Fruit fly (Drosophila melanogaster) whole organism, pupa: Measurements from ENCODE around the gene Ir67c.

Source experiments
- CG10348 ChIP-seq: fragments of 200-800 bp; sonication (Bioruptor generic); IDR thresholded peaks from 2 replicates; pipeline ENCODE4 v1.3.6; 2022; ENCODE audit warnings: missing biosample characterization, missing genetic modification characterization
- CG12605 ChIP-seq: fragments of 200-800 bp; sonication (Bioruptor generic); IDR thresholded peaks from 2 replicates; pipeline ENCODE4 v1.3.6; 2022; ENCODE audit warnings: missing biosample characterization, missing genetic modification characterization
- CG14655 ChIP-seq: fragments of 200-800 bp; sonication (Bioruptor generic); optimal IDR thresholded peaks from 3 replicates; lab custom pipeline; 2017; ENCODE audit warnings: mild to moderate bottlenecking, missing biosample characterization, missing genetic modification reagents, missing genetic modification characterization
- CG15710 ChIP-seq: fragments of 200-800 bp; sonication (Bioruptor generic); optimal IDR thresholded peaks from 2 replicates; lab custom pipeline; 2018; ENCODE audit warnings: missing biosample characterization, mild to moderate bottlenecking, missing genetic modification characterization, moderate library complexity
- CG17806 ChIP-seq: fragments of 200-800 bp; sonication (Bioruptor generic); optimal IDR thresholded peaks from 2 replicates; lab custom pipeline; 2018; ENCODE audit warnings: missing biosample characterization, mild to moderate bottlenecking, missing genetic modification characterization, moderate library complexity
- CG32121 ChIP-seq: fragments of 200-800 bp; sonication (Bioruptor generic); IDR thresholded peaks from 2 replicates; pipeline ENCODE4 v1.3.6; 2022; ENCODE audit warnings: missing biosample characterization, missing genetic modification characterization
- CG8301 ChIP-seq: fragments of 200-800 bp; sonication (Bioruptor generic); optimal IDR thresholded peaks from 2 replicates; lab custom pipeline; 2018; ENCODE audit warnings: missing biosample characterization, mild to moderate bottlenecking, missing genetic modification characterization
- CG9948 ChIP-seq: fragments of 200-800 bp; sonication (Bioruptor generic); optimal IDR thresholded peaks from 2 replicates; lab custom pipeline; 2018; ENCODE audit warnings: missing biosample characterization, mild to moderate bottlenecking, missing genetic modification characterization, moderate library complexity
- EcR ChIP-seq: fragments of 200-800 bp; sonication (Bioruptor generic); optimal IDR thresholded peaks from 3 replicates; lab custom pipeline; 2019; ENCODE audit warnings: missing biosample characterization, missing genetic modification characterization, mild to moderate bottlenecking, moderate library complexity, missing genetic modification reagents
- Ets98B ChIP-seq: fragments of 200-800 bp; sonication (Bioruptor generic); IDR thresholded peaks from 2 replicates; pipeline ENCODE4 v1.3.6; 2022; ENCODE audit warnings: missing biosample characterization, missing genetic modification characterization
- Pif1A ChIP-seq: fragments of 200-800 bp; sonication (Bioruptor generic); optimal IDR thresholded peaks from 3 replicates; lab custom pipeline; 2016; ENCODE audit warnings: missing biosample characterization, missing genetic modification characterization
- Snoo ChIP-seq: fragments of 200-800 bp; sonication (Bioruptor generic); optimal IDR thresholded peaks from 3 replicates; lab custom pipeline; 2017; ENCODE audit warnings: missing biosample characterization, mild to moderate bottlenecking, missing genetic modification characterization, inconsistent platforms
- gl ChIP-seq: fragments of 200-800 bp; sonication (Bioruptor generic); optimal IDR thresholded peaks from 2 replicates; lab custom pipeline; 2018; ENCODE audit warnings: missing biosample characterization, mild to moderate bottlenecking, missing genetic modification characterization
- rn ChIP-seq: fragments of 200-800 bp; sonication (Bioruptor generic); IDR thresholded peaks from 2 replicates; pipeline ENCODE4 v1.3.6; 2022; ENCODE audit warnings: missing biosample characterization, missing genetic modification characterization

DNA sequence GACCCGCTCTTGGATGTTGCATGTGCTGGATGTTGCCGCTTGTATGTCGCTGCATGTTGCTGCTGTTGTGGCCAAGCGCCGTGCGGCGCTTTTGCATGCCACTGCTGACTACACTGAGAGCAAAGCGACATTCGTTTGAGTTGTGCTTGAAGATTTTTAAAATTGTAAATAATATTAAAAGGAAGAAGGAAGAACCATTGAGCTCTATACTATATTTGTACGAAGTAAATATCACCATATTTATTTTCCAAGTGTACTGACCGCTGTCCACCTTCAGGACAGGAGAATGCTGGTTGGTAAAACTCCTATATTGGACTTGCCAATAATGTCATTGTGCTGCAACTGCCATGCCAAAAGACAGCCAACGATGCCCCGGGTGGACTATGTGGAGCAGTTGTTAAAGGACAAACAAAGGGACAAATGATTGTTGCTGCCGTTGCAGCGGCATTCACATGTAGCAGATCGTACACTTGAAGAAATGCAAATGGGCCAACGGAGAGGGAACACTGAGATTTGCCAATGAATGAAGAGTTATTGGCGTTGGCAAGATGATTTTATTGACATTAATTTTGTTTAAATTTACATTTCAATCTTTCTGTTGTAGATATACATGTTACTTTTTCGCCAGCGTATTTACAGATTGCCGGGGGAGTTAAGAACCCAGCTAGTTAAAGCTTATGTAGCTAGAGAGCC is 46.5 kb downstream of the Ir67c start:
- peak; percentile 45; the same call in 1 of the 2 replicates for TF ChIP-seq rn (GFP tag; lab: Robert Waterston, UW)
- TF ChIP-seq CG15710 (tag; lab: Kevin White, UChicago): peak; percentile 65
- TF ChIP-seq Snoo (tag; lab: Kevin White, UChicago): no peak
- peak; percentile 14 for TF ChIP-seq EcR (GFP tag; lab: Kevin White, UChicago)
- peak; percentile 46 for TF ChIP-seq gl (tag; lab: Kevin White, UChicago)
- peak; percentile 66 for TF ChIP-seq Pif1A
- TF ChIP-seq CG14655: peak; percentile 84
- TF ChIP-seq Ets98B (GFP tag; lab: Robert Waterston, UW): peak; percentile 82
- no peak for TF ChIP-seq CG10348 (GFP tag; lab: Robert Waterston, UW)
- TF ChIP-seq CG32121 (GFP tag; lab: Robert Waterston, UW): peak; percentile 67
- TF ChIP-seq CG8301 (tag; lab: Kevin White, UChicago): peak; percentile 75
- TF ChIP-seq CG9948 (tag; lab: Kevin White, UChicago): peak; percentile 70
- TF ChIP-seq CG12605 (GFP tag; lab: Robert Waterston, UW): peak; percentile 75
- TF ChIP-seq CG17806 (tag; lab: Kevin White, UChicago): peak; percentile 60
